Worm (Caenorhabditis elegans) whole organism, midembryonic: Measurements from ENCODE around the gene F47C12.13.

Experiments used
- T22C8.4 ChIP-seq: fragments of 200-800 bp; sonication (Bioruptor generic); IDR thresholded peaks from 2 replicates; pipeline ENCODE4 v1.3.6; 2022; ENCODE audit warnings: missing genetic modification characterization, missing compliant biosample characterization
- flt-1 ChIP-seq: fragments of 200-800 bp; sonication (Bioruptor generic); IDR thresholded peaks from 2 replicates; pipeline ENCODE4 v1.3.6; 2022; ENCODE audit warnings: missing genetic modification characterization, missing compliant biosample characterization
- ref-1 ChIP-seq: fragments of 200-800 bp; sonication (Bioruptor generic); conservative IDR thresholded peaks from 2 replicates; pipeline ENCODE4 v1.3.6; 2022; ENCODE audit warnings: missing genetic modification reagents, missing genetic modification characterization, missing compliant biosample characterization
- tab-1 ChIP-seq: fragments of 200-800 bp; sonication (Bioruptor generic); IDR thresholded peaks from 2 replicates; pipeline ENCODE4 v1.3.6; 2022; ENCODE audit warnings: missing genetic modification characterization, missing compliant biosample characterization
- ztf-23 ChIP-seq: fragments of 200-800 bp; sonication (Bioruptor generic); IDR thresholded peaks from 2 replicates; pipeline ENCODE4 v1.3.6; 2022; ENCODE audit warnings: missing genetic modification reagents, missing genetic modification characterization, missing compliant biosample characterization

DNA sequence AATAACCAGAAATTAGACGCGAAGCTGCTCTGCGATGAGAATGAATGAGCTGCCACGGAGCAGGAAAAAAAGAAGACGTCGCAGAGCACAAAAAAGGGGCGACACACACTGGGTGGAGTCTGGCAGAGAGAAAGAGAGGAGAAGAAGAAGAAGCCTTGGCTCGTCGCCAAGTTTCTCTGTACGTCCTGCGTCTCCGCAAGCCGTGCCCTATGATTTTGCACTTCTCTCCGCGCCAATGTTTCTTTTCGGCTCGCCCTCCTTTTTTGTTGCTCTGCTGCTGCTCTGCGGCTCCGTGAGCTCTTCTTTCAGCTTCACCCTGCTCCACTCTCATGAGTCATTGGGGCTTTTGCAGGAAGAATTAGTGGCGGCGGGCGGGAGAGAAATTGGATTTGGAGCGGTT, 40.7 kb upstream of the F47C12.13 start, which contains the start of gene hlh-30:
- no peak for TF ChIP-seq T22C8.4 (GFP tag; lab: Robert Waterston, UW)
- TF ChIP-seq tab-1 (GFP tag; lab: Robert Waterston, UW) = no peak
- 0 out of 2 replicates have a peak, but pooled peaks have one; percentile 16 for TF ChIP-seq flt-1
- no peak for TF ChIP-seq ref-1 (GFP tag; lab: Robert Waterston, UW)
- TF ChIP-seq ztf-23 (GFP tag; lab: Robert Waterston, UW) = no peak
